Fruit fly (Drosophila melanogaster) whole organism, embryonic: ENCODE data around the gene CG46309.

ENCODE experiments used
- Adf1 ChIP-seq: fragments of 200-800 bp; sonication (Bioruptor generic); IDR thresholded peaks from 2 replicates; pipeline ENCODE4 v1.3.6; 2022; ENCODE audit warnings: missing biosample characterization, missing genetic modification characterization
- Awh ChIP-seq: fragments of 200-800 bp; sonication (Bioruptor generic); IDR thresholded peaks from 2 replicates; pipeline ENCODE4, ENCODE4 v1.3.6; 2022; ENCODE audit warnings: missing biosample characterization, missing genetic modification characterization
- B-H2 ChIP-seq: fragments of 200-800 bp; sonication (Bioruptor generic); optimal IDR thresholded peaks from 2 replicates; lab custom pipeline; 2018; ENCODE audit warnings: missing biosample characterization, mild to moderate bottlenecking, missing genetic modification characterization
- CG10959 ChIP-seq: fragments of 200-800 bp; sonication (Bioruptor generic); IDR thresholded peaks from 2 replicates; pipeline ENCODE4 v1.3.6; 2022; ENCODE audit warnings: missing biosample characterization, missing genetic modification characterization
- CG12391 ChIP-seq: fragments of 200-800 bp; sonication (Bioruptor generic); optimal IDR thresholded peaks from 3 replicates; lab custom pipeline; 2018; ENCODE audit warnings: missing biosample characterization, mild to moderate bottlenecking, missing genetic modification characterization, moderate library complexity
- CG13296 ChIP-seq: fragments of 200-800 bp; sonication (Bioruptor generic); optimal IDR thresholded peaks from 3 replicates; lab custom pipeline; 2018; ENCODE audit warnings: missing biosample characterization, mild to moderate bottlenecking, missing genetic modification characterization
- CG13624 ChIP-seq: fragments of 200-800 bp; sonication (Bioruptor generic); optimal IDR thresholded peaks from 2 replicates; lab custom pipeline; 2016; ENCODE audit warnings: missing biosample characterization, missing genetic modification characterization
- CG14710 ChIP-seq: fragments of 200-800 bp; sonication (Bioruptor generic); optimal IDR thresholded peaks from 3 replicates; lab custom pipeline; 2019; ENCODE audit warnings: missing biosample characterization, mild to moderate bottlenecking, missing genetic modification characterization, moderate library complexity
- CG1647 ChIP-seq: fragments of 200-800 bp; sonication (Bioruptor generic); optimal IDR thresholded peaks from 3 replicates; lab custom pipeline; 2016; ENCODE audit warnings: missing biosample characterization, missing genetic modification characterization
- CG17361 ChIP-seq: fragments of 200-800 bp; sonication (Bioruptor generic); IDR thresholded peaks from 3 replicates; pipeline ENCODE4 v1.3.6; 2022; ENCODE audit warnings: missing biosample characterization, missing genetic modification characterization
- CG17802 ChIP-seq: fragments of 200-800 bp; sonication (Bioruptor generic); optimal IDR thresholded peaks from 2 replicates; lab custom pipeline; 2018; ENCODE audit warnings: missing biosample characterization, mild to moderate bottlenecking, missing genetic modification characterization, moderate library complexity
- CG2202 ChIP-seq: fragments of 200-800 bp; sonication (Bioruptor generic); optimal IDR thresholded peaks from 2 replicates; lab custom pipeline; 2018; ENCODE audit warnings: missing biosample characterization, mild to moderate bottlenecking, missing genetic modification characterization
- CG31388 ChIP-seq: fragments of 200-800 bp; sonication (Bioruptor generic); optimal IDR thresholded peaks from 2 replicates; lab custom pipeline; 2016; ENCODE audit warnings: missing biosample characterization, missing genetic modification characterization
- CG3726 ChIP-seq: fragments of 200-800 bp; sonication (Bioruptor generic); IDR thresholded peaks from 3 replicates; pipeline ENCODE4, ENCODE4 v1.3.6; 2022; ENCODE audit warnings: missing biosample characterization, missing genetic modification characterization
- CG6254 ChIP-seq: fragments of 200-800 bp; sonication (Bioruptor generic); optimal IDR thresholded peaks from 3 replicates; lab custom pipeline; 2017; ENCODE audit warnings: mild to moderate bottlenecking, missing biosample characterization, missing genetic modification reagents, missing genetic modification characterization
- CG6791 ChIP-seq: fragments of 200-800 bp; sonication (Bioruptor generic); IDR thresholded peaks from 3 replicates; pipeline ENCODE4 v1.3.6; 2022; ENCODE audit warnings: missing biosample characterization, missing genetic modification characterization; ENCODE audit not compliant: partially characterized antibody
- CG7839 ChIP-seq: fragments of 200-800 bp; sonication (Bioruptor generic); optimal IDR thresholded peaks from 3 replicates; lab custom pipeline; 2018; ENCODE audit warnings: missing biosample characterization, mild to moderate bottlenecking, missing genetic modification characterization, moderate library complexity
- CG8290 ChIP-seq, 3 experiments: fragments of 200-800 bp; sonication (Bioruptor generic); optimal IDR thresholded peaks; 2 replicates each; lab custom pipeline; 2016 to 2019; ENCODE audit warnings: missing biosample characterization in 3 of 3, missing genetic modification characterization in 3 of 3, mild to moderate bottlenecking in 2 of 3, moderate library complexity in 1 of 3
- CG8478 ChIP-seq: fragments of >200 bp; optimal IDR thresholded peaks from 2 replicates; lab custom pipeline; 2018
- CG9609 ChIP-seq: fragments of 200-800 bp; sonication (Bioruptor generic); optimal IDR thresholded peaks from 3 replicates; lab custom pipeline; 2016; ENCODE audit warnings: missing biosample characterization, missing genetic modification characterization
- Dek ChIP-seq: fragments of 200-800 bp; sonication (Bioruptor generic); optimal IDR thresholded peaks from 3 replicates; lab custom pipeline; 2019; ENCODE audit warnings: missing biosample characterization, mild to moderate bottlenecking, missing genetic modification characterization, moderate library complexity
- Eip74EF ChIP-seq, 2 experiments: fragments of 200-800 bp in 1 of 2; fragments of >200 bp in 1 of 2; sonication (Bioruptor generic) in 1 of 2; optimal IDR thresholded peaks; 2 replicates each; lab custom pipeline; 2017 to 2019; ENCODE audit warnings: missing biosample characterization in 2 of 2, missing genetic modification characterization in 2 of 2, mild to moderate bottlenecking in 1 of 2, moderate library complexity in 1 of 2
- Hsf ChIP-seq: fragments of 200-800 bp; sonication (Bioruptor generic); optimal IDR thresholded peaks from 3 replicates; lab custom pipeline; 2016; ENCODE audit warnings: missing biosample characterization, missing genetic modification characterization
- Myb ChIP-seq: fragments of 200-800 bp; sonication (Bioruptor generic); optimal IDR thresholded peaks from 2 replicates; lab custom pipeline; 2016; ENCODE audit warnings: missing biosample characterization, missing genetic modification characterization
- NfI ChIP-seq: fragments of 200-800 bp; sonication (Bioruptor generic); optimal IDR thresholded peaks from 3 replicates; lab custom pipeline; 2018; ENCODE audit warnings: missing biosample characterization, mild to moderate bottlenecking, missing genetic modification characterization, moderate library complexity
- Oli ChIP-seq: fragments of 200-800 bp; sonication (Bioruptor generic); optimal IDR thresholded peaks from 2 replicates; lab custom pipeline; 2018; ENCODE audit warnings: missing biosample characterization, mild to moderate bottlenecking, missing genetic modification characterization, moderate library complexity
- Poxn ChIP-seq: fragments of 200-800 bp; sonication (Bioruptor generic); IDR thresholded peaks from 2 replicates; pipeline ENCODE4 v1.3.6; 2022; ENCODE audit warnings: missing biosample characterization, missing genetic modification characterization
- Vsx1 ChIP-seq: fragments of 200-800 bp; sonication (Bioruptor generic); optimal IDR thresholded peaks from 2 replicates; lab custom pipeline; 2017; ENCODE audit warnings: missing biosample characterization, mild to moderate bottlenecking, missing genetic modification characterization, missing genetic modification reagents
- Xbp1 ChIP-seq: fragments of 200-800 bp; sonication (Bioruptor generic); optimal IDR thresholded peaks from 3 replicates; lab custom pipeline; 2016; ENCODE audit warnings: missing biosample characterization, mild to moderate bottlenecking, missing genetic modification characterization
- aop ChIP-seq: fragments of 200-800 bp; sonication (Bioruptor generic); IDR thresholded peaks from 2 replicates; pipeline ENCODE4 v1.3.6; 2022; ENCODE audit warnings: missing biosample characterization, missing genetic modification characterization
- ash1 ChIP-seq: fragments of 200-800 bp; sonication (Bioruptor generic); optimal IDR thresholded peaks from 2 replicates; lab custom pipeline; 2018; ENCODE audit warnings: missing biosample characterization, mild to moderate bottlenecking, missing genetic modification characterization
- bsh ChIP-seq, 2 experiments: fragments of 200-800 bp; sonication (Bioruptor generic); optimal IDR thresholded peaks; 2 replicates each; lab custom pipeline; 2017 to 2018; ENCODE audit warnings: mild to moderate bottlenecking in 2 of 2, missing biosample characterization in 2 of 2, missing genetic modification characterization in 2 of 2, moderate library complexity in 1 of 2
- cato ChIP-seq: fragments of 200-800 bp; sonication (Bioruptor generic); optimal IDR thresholded peaks from 2 replicates; lab custom pipeline; 2016; ENCODE audit warnings: missing biosample characterization, missing genetic modification characterization, borderline replicate concordance
- caup ChIP-seq: fragments of 200-800 bp; sonication (Bioruptor generic); optimal IDR thresholded peaks from 3 replicates; lab custom pipeline; 2017; ENCODE audit warnings: missing biosample characterization, mild to moderate bottlenecking, missing genetic modification characterization, moderate library complexity; ENCODE audit not compliant: severe bottlenecking
- chinmo ChIP-seq: fragments of 200-800 bp; sonication (Bioruptor generic); IDR thresholded peaks from 4 replicates; pipeline ENCODE4 v1.3.6; 2022; ENCODE audit warnings: missing biosample characterization, missing genetic modification characterization; ENCODE audit not compliant: partially characterized antibody
- esg ChIP-seq: fragments of 200-800 bp; sonication (Bioruptor generic); conservative IDR thresholded peaks from 2 replicates; pipeline ENCODE4 v1.3.6; 2022; ENCODE audit warnings: missing biosample characterization, missing genetic modification characterization
- fru ChIP-seq: fragments of >200 bp; optimal IDR thresholded peaks from 2 replicates; lab custom pipeline; 2017
- grau ChIP-seq: fragments of 200-800 bp; optimal IDR thresholded peaks from 3 replicates; lab custom pipeline; 2019; ENCODE audit warnings: missing biosample characterization, mild to moderate bottlenecking, missing genetic modification characterization, moderate library complexity
- hbn ChIP-seq: fragments of 200-800 bp; sonication (Bioruptor generic); IDR thresholded peaks from 2 replicates; pipeline ENCODE4 v1.3.6; 2022; ENCODE audit warnings: missing biosample characterization, missing genetic modification characterization; ENCODE audit not compliant: partially characterized antibody
- odd ChIP-seq: fragments of 200-800 bp; sonication (Bioruptor generic); optimal IDR thresholded peaks from 2 replicates; lab custom pipeline; 2017; ENCODE audit warnings: missing biosample characterization, mild to moderate bottlenecking, missing genetic modification characterization
- onecut ChIP-seq: fragments of 200-800 bp; sonication (Bioruptor generic); IDR thresholded peaks from 2 replicates; pipeline ENCODE4 v1.3.6; 2022; ENCODE audit warnings: missing biosample characterization, missing genetic modification characterization
- pb ChIP-seq: fragments of 200-800 bp; sonication (Bioruptor generic); optimal IDR thresholded peaks from 3 replicates; lab custom pipeline; 2016; ENCODE audit warnings: missing biosample characterization, missing genetic modification characterization
- rib ChIP-seq: fragments of 200-800 bp; sonication (Bioruptor generic); IDR thresholded peaks from 2 replicates; pipeline ENCODE4 v1.3.6; 2022; ENCODE audit warnings: missing biosample characterization, missing genetic modification characterization
- run ChIP-seq: fragments of 200-800 bp; sonication (Bioruptor generic); optimal IDR thresholded peaks from 3 replicates; lab custom pipeline; 2018; ENCODE audit warnings: missing biosample characterization, mild to moderate bottlenecking, missing genetic modification characterization
- sd ChIP-seq: fragments of 200-800 bp; sonication (Bioruptor generic); optimal IDR thresholded peaks from 3 replicates; lab custom pipeline; 2018; ENCODE audit warnings: missing biosample characterization, mild to moderate bottlenecking, missing genetic modification characterization, moderate library complexity
- stc ChIP-seq: fragments of 200-800 bp; sonication (Bioruptor generic); IDR thresholded peaks from 2 replicates; pipeline ENCODE4 v1.3.6; 2022; ENCODE audit warnings: missing biosample characterization, missing genetic modification characterization
- unc-4 ChIP-seq: fragments of 200-800 bp; sonication (Bioruptor generic); IDR thresholded peaks from 2 replicates; pipeline ENCODE4 v1.3.6; 2022; ENCODE audit warnings: missing biosample characterization, missing genetic modification characterization; ENCODE audit not compliant: partially characterized antibody
- usp ChIP-seq: fragments of >200 bp; optimal IDR thresholded peaks from 2 replicates; lab custom pipeline; 2017; ENCODE audit warnings: missing biosample characterization, missing genetic modification characterization

CG46309 gene

dm6 chr2L:16269232-16270134 is 17.9 kb upstream of the CG46309 start (continued):
- TF ChIP-seq Eip74EF (GFP tag; optimal IDR thresholded peaks at IDR 0.05; lab: Kevin White, UChicago), result peak in 1 of 2 experiments; percentile 79
- TF ChIP-seq NfI (GFP tag; lab: Kevin White, UChicago), result peak; percentile 86
- no peak for TF ChIP-seq unc-4
- TF ChIP-seq stc (GFP tag; lab: Robert Waterston, UW), result no peak
- TF ChIP-seq grau (tag; lab: Kevin White, UChicago), result peak; percentile 67
- TF ChIP-seq B-H2, result peak; percentile 91
- TF ChIP-seq CG2202 (tag; lab: Kevin White, UChicago), result peak; percentile 52
- no peak for TF ChIP-seq hbn (GFP tag; lab: Robert Waterston, UW)
- TF ChIP-seq onecut (GFP tag; lab: Robert Waterston, UW), result peak; percentile 87
- peak; percentile 85 for TF ChIP-seq Vsx1 (GFP tag; lab: Kevin White, UChicago)
- peak; percentile 80 for TF ChIP-seq CG13624 (GFP tag; lab: Kevin White, UChicago)
- no peak for TF ChIP-seq fru (lab: Kevin White, UChicago)
- TF ChIP-seq CG7839 (tag; lab: Kevin White, UChicago), result peak; percentile 57
- TF ChIP-seq Oli (tag; lab: Kevin White, UChicago), result peak; percentile 0
- TF ChIP-seq CG17802 (tag; lab: Kevin White, UChicago), result no peak
- TF ChIP-seq Dek (tag; lab: Kevin White, UChicago), result peak; percentile 49
- TF ChIP-seq Poxn (GFP tag; lab: Robert Waterston, UW), result no peak
- TF ChIP-seq CG1647 (GFP tag; lab: Kevin White, UChicago), result no peak
- TF ChIP-seq odd (GFP tag; lab: Kevin White, UChicago), result peak; percentile 93
- no peak for TF ChIP-seq CG31388 (GFP tag; lab: Kevin White, UChicago)
- TF ChIP-seq CG17361 (GFP tag; lab: Robert Waterston, UW), result no peak
- TF ChIP-seq sd, result peak; percentile 59
- TF ChIP-seq Xbp1 (GFP tag; lab: Kevin White, UChicago), result no peak
- no peak for TF ChIP-seq cato (GFP tag; lab: Kevin White, UChicago)
- TF ChIP-seq CG9609 (GFP tag; lab: Kevin White, UChicago), result no peak
- no peak for TF ChIP-seq CG6791 (GFP tag; lab: Robert Waterston, UW)
- TF ChIP-seq usp (GFP tag; lab: Kevin White, UChicago), result no peak
- TF ChIP-seq rib (GFP tag; lab: Robert Waterston, UW), result no peak
- TF ChIP-seq CG8290 (GFP tag; optimal IDR thresholded peaks at IDR 0.05; lab: Kevin White, UChicago), result peak; percentile 42
- TF ChIP-seq CG8290 (tag; optimal IDR thresholded peaks at IDR 0.05; lab: Kevin White, UChicago), result peak; percentile 71 to 78
- TF ChIP-seq CG6254, result peak; percentile 82
- no peak for TF ChIP-seq CG3726 (GFP tag; lab: Robert Waterston, UW)
- peak; percentile 96 for TF ChIP-seq caup (GFP tag; lab: Kevin White, UChicago)
- TF ChIP-seq Awh, result no peak
- TF ChIP-seq Adf1 (GFP tag; lab: Robert Waterston, UW), result no peak
- TF ChIP-seq chinmo (GFP tag; lab: Robert Waterston, UW), result no peak
- TF ChIP-seq CG13296 (GFP tag; lab: Kevin White, UChicago), result peak; percentile 96
- TF ChIP-seq CG8478 (lab: Kevin White, UChicago), result no peak
- peak; percentile 57 to 60 for TF ChIP-seq bsh (GFP tag; optimal IDR thresholded peaks at IDR 0.05; lab: Kevin White, UChicago)
- no peak for TF ChIP-seq esg (GFP tag; lab: Robert Waterston, UW)
- TF ChIP-seq Hsf (GFP tag; lab: Kevin White, UChicago), result no peak
- no peak for TF ChIP-seq CG10959 (GFP tag; lab: Robert Waterston, UW)
- peak; percentile 94 for TF ChIP-seq ash1 (GFP tag; lab: Kevin White, UChicago)
- TF ChIP-seq CG12391 (tag; lab: Kevin White, UChicago), result peak; percentile 73
- no peak for TF ChIP-seq aop (GFP tag; lab: Robert Waterston, UW)
- TF ChIP-seq Myb, result no peak
- peak; percentile 72 for TF ChIP-seq pb (GFP tag; lab: Kevin White, UChicago)
- peak; percentile 59 for TF ChIP-seq run (tag; lab: Kevin White, UChicago)
- peak; percentile 25 for TF ChIP-seq CG14710 (tag; lab: Kevin White, UChicago)
